Worm (Caenorhabditis elegans) whole organism, mixed stage, embryonic: ENCODE results near the gene mdt-4.

ENCODE experiments used
- M03D4.4 ChIP-seq: sonication (generic microtip); optimal IDR thresholded peaks from 2 replicates; lab custom pipeline; 2017; ENCODE audit warnings: mild to moderate bottlenecking, missing genetic modification characterization, missing compliant biosample characterization
- bed-3 ChIP-seq: fragments of 200-800 bp; sonication (Bioruptor generic); optimal IDR thresholded peaks from 3 replicates; lab custom pipeline; 2018; ENCODE audit warnings: mild to moderate bottlenecking, missing genetic modification characterization, moderate library complexity, missing compliant biosample characterization
- blmp-1 ChIP-seq: fragments of 150-350 bp; optimal IDR thresholded peaks from 2 replicates; lab custom pipeline; 2014; ENCODE audit warnings: missing biosample characterization, missing genetic modification characterization
- ceh-39 ChIP-seq: fragments of 150-350 bp; optimal IDR thresholded peaks from 2 replicates; lab custom pipeline; 2014; ENCODE audit warnings: missing biosample characterization, missing genetic modification characterization
- ceh-43 ChIP-seq: fragments of 200-800 bp; sonication (Bioruptor generic); optimal IDR thresholded peaks from 2 replicates; lab custom pipeline; 2018; ENCODE audit warnings: mild to moderate bottlenecking, missing genetic modification characterization, moderate library complexity, missing compliant biosample characterization
- ceh-83 ChIP-seq: fragments of 200-800 bp; sonication (Bioruptor generic); optimal IDR thresholded peaks from 2 replicates; lab custom pipeline; 2018; ENCODE audit warnings: mild to moderate bottlenecking, missing genetic modification characterization, missing compliant biosample characterization
- ces-1 ChIP-seq: fragments of 150-350 bp; optimal IDR thresholded peaks from 2 replicates; lab custom pipeline; 2014; ENCODE audit warnings: missing biosample characterization, missing genetic modification reagents, missing genetic modification characterization
- cnd-1 ChIP-seq: fragments of 200-800 bp; sonication (Bioruptor generic); optimal IDR thresholded peaks from 2 replicates; lab custom pipeline; 2018; ENCODE audit warnings: mild to moderate bottlenecking, missing genetic modification characterization, missing compliant biosample characterization
- elt-1 ChIP-seq: sonication (generic microtip); optimal IDR thresholded peaks from 2 replicates; lab custom pipeline; 2017; ENCODE audit warnings: missing genetic modification characterization, mild to moderate bottlenecking, missing compliant biosample characterization, antibody characterized with exemption, moderate library complexity, borderline replicate concordance; ENCODE audit not compliant: insufficient read depth
- elt-3 ChIP-seq: fragments of 150-350 bp; optimal IDR thresholded peaks from 2 replicates; lab custom pipeline; 2014; ENCODE audit warnings: missing biosample characterization, missing genetic modification characterization
- flh-1 ChIP-seq: fragments of 200-800 bp; sonication (Bioruptor generic); optimal IDR thresholded peaks from 2 replicates; lab custom pipeline; 2018; ENCODE audit warnings: mild to moderate bottlenecking, missing genetic modification characterization, moderate library complexity, missing compliant biosample characterization
- ham-2 ChIP-seq: fragments of 200-800 bp; sonication (Bioruptor generic); optimal IDR thresholded peaks from 2 replicates; lab custom pipeline; 2018; ENCODE audit warnings: mild to moderate bottlenecking, missing genetic modification characterization, missing compliant biosample characterization
- hlh-1 ChIP-seq: fragments of 150-350 bp; optimal IDR thresholded peaks from 2 replicates; lab custom pipeline; 2014; ENCODE audit warnings: missing biosample characterization, missing genetic modification reagents, missing genetic modification characterization
- lin-13 ChIP-seq: fragments of 150-350 bp; optimal IDR thresholded peaks from 2 replicates; lab custom pipeline; 2014; ENCODE audit warnings: missing biosample characterization, missing genetic modification characterization
- lin-32 ChIP-seq: fragments of 200-800 bp; sonication (Bioruptor generic); optimal IDR thresholded peaks from 2 replicates; lab custom pipeline; 2018; ENCODE audit warnings: mild to moderate bottlenecking, missing genetic modification characterization, missing compliant biosample characterization
- lsy-2 ChIP-seq: fragments of 150-350 bp; optimal IDR thresholded peaks from 2 replicates; lab custom pipeline; 2014; ENCODE audit warnings: missing biosample characterization, missing genetic modification characterization
- mab-5 ChIP-seq: fragments of 150-350 bp; optimal IDR thresholded peaks from 2 replicates; lab custom pipeline; 2014; ENCODE audit warnings: missing biosample characterization, missing genetic modification characterization
- mep-1 ChIP-seq: fragments of 150-350 bp; optimal IDR thresholded peaks from 2 replicates; lab custom pipeline; 2017; ENCODE audit warnings: missing biosample characterization, missing genetic modification reagents, missing genetic modification characterization, inconsistent platforms
- mls-2 ChIP-seq: sonication (generic microtip); optimal IDR thresholded peaks from 2 replicates; lab custom pipeline; 2016; ENCODE audit warnings: mild to moderate bottlenecking, missing genetic modification characterization, moderate library complexity, missing compliant biosample characterization
- nhr-12 ChIP-seq: fragments of 150-350 bp; optimal IDR thresholded peaks from 2 replicates; lab custom pipeline; 2014; ENCODE audit warnings: missing biosample characterization, missing genetic modification characterization
- nhr-2 ChIP-seq: fragments of 150-350 bp; optimal IDR thresholded peaks from 2 replicates; lab custom pipeline; 2014; ENCODE audit warnings: missing biosample characterization, missing genetic modification characterization
- nhr-237 ChIP-seq: fragments of 150-350 bp; optimal IDR thresholded peaks from 2 replicates; lab custom pipeline; 2014; ENCODE audit warnings: missing biosample characterization, missing genetic modification characterization
- nhr-28 ChIP-seq: fragments of 150-350 bp; optimal IDR thresholded peaks from 2 replicates; lab custom pipeline; 2014; ENCODE audit warnings: missing biosample characterization, missing genetic modification characterization
- pha-4 ChIP-seq: fragments of 150-350 bp; optimal IDR thresholded peaks from 2 replicates; lab custom pipeline; 2018; ENCODE audit warnings: missing biosample characterization, missing genetic modification reagents, missing genetic modification characterization
- sem-2 ChIP-seq: fragments of 200-800 bp; sonication (Bioruptor generic); optimal IDR thresholded peaks from 2 replicates; lab custom pipeline; 2018; ENCODE audit warnings: mild to moderate bottlenecking, missing genetic modification characterization, missing compliant biosample characterization
- snpc-4 ChIP-seq: fragments of 150-350 bp; optimal IDR thresholded peaks from 2 replicates; lab custom pipeline; 2014; ENCODE audit warnings: missing biosample characterization, missing genetic modification characterization
- sptf-1 ChIP-seq: sonication (generic microtip); optimal IDR thresholded peaks from 2 replicates; lab custom pipeline; 2017; ENCODE audit warnings: mild to moderate bottlenecking, missing genetic modification characterization, moderate library complexity, missing compliant biosample characterization
- tbx-8 ChIP-seq: fragments of 200-800 bp; sonication (Bioruptor generic); optimal IDR thresholded peaks from 2 replicates; lab custom pipeline; 2018; ENCODE audit warnings: mild to moderate bottlenecking, missing genetic modification characterization, moderate library complexity, missing compliant biosample characterization
- unc-120 ChIP-seq: sonication (generic microtip); optimal IDR thresholded peaks from 2 replicates; lab custom pipeline; 2017; ENCODE audit warnings: missing genetic modification characterization, missing compliant biosample characterization; ENCODE audit not compliant: poor library complexity, severe bottlenecking
- unc-39 ChIP-seq: fragments of 150-350 bp; optimal IDR thresholded peaks from 2 replicates; lab custom pipeline; 2014; ENCODE audit warnings: missing biosample characterization, missing genetic modification characterization
- zip-8 ChIP-seq: fragments of 150-350 bp; optimal IDR thresholded peaks from 2 replicates; lab custom pipeline; 2014; ENCODE audit warnings: missing biosample characterization, missing genetic modification characterization
- ztf-11 ChIP-seq: fragments of 150-350 bp; optimal IDR thresholded peaks from 2 replicates; lab custom pipeline; 2014; ENCODE audit warnings: missing biosample characterization, missing genetic modification characterization

The mdt-4 gene

DNA sequence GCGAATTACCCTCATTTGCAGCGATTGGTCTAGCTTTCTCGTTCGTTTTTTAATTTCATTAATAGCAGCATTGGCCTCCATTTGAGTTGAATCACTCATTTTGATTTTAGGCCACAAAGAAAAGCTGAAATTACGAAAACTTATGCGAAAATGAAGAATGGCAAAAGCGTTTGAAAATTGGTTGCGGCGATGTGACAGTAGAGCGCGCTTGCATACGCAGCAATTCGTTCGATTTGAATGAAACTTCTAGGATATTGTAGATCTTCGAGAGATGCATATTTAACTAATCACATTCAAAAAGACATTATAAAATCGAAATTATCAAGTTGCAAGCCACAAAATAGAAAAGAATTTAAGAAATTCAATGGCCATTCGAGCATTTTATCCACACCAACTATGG is 16.0 kb upstream of the mdt-4 start, which contains the start of gene ulp-2:
Gene ulp-2 (minus strand): TSS at position 158 of the 400 bp plus-strand sequence.
- TF ChIP-seq tbx-8 (GFP tag; lab: Kevin White, UChicago) (no peak), hlh-1 (tag; lab: Kevin White, UChicago) (peak; percentile 6)
- TF ChIP-seq, all 35 proteins: peak for 1

DNA sequence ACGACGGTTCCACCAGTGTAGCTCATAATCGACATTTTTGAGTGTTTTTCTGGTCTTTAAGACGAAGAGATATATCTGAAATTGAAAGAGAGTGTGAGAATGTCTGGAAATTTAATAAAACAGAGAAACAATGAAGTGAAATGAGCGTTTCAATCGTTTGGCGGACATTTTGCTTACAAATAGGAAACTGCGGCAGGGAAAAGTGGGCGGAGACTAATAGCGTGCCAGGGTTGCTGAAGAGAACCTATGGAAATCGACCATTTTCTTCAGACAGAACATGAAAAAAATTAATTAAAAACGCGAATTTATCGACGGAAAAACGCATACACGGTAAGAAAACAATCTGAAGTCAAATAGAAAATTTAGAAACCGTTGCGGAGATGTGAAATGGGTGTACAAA is 11.6 kb upstream of the mdt-4 start, which contains the start of gene pbs-3:
Gene pbs-3 (minus strand): TSS at position 75 of the 400 bp plus-strand sequence.
- TF ChIP-seq ceh-83 (GFP tag; lab: Kevin White, UChicago) (no peak), ham-2 (no peak), hlh-1 (tag; lab: Kevin White, UChicago) (peak; percentile 26), ceh-39 (no peak), bed-3 (GFP tag; lab: Kevin White, UChicago) (no peak), elt-1 (tag; lab: Kevin White, UChicago) (no peak), ceh-43 (GFP tag; lab: Kevin White, UChicago) (no peak), ztf-11 (no peak), M03D4.4 (tag; lab: Kevin White, UChicago) (no peak), sem-2 (GFP tag; lab: Kevin White, UChicago) (no peak), cnd-1 (tag; lab: Kevin White, UChicago) (no peak), blmp-1 (tag; lab: Kevin White, UChicago) (no peak), sptf-1 (tag; lab: Kevin White, UChicago) (peak; percentile 27), pha-4 (tag; lab: Kevin White, UChicago) (peak; percentile 19), tbx-8 (GFP tag; lab: Kevin White, UChicago) (no peak), unc-120 (tag; lab: Kevin White, UChicago) (no peak), nhr-2 (tag; lab: Kevin White, UChicago) (no peak), flh-1 (GFP tag; lab: Kevin White, UChicago) (no peak), unc-39 (no peak), mep-1 (tag; lab: Kevin White, UChicago) (peak; percentile 82), mls-2 (tag; lab: Kevin White, UChicago) (no peak), nhr-12 (tag; lab: Kevin White, UChicago) (no peak), mab-5 (no peak), nhr-237 (tag; lab: Kevin White, UChicago) (peak; percentile 72), elt-3 (tag; lab: Kevin White, UChicago) (no peak), lsy-2 (tag; lab: Kevin White, UChicago) (peak; percentile 62), ces-1 (GFP tag; lab: Kevin White, UChicago) (no peak), nhr-28 (tag; lab: Kevin White, UChicago) (no peak), lin-13 (tag; lab: Kevin White, UChicago) (peak; percentile 24), snpc-4 (no peak), zip-8 (tag; lab: Kevin White, UChicago) (no peak)

- TF ChIP-seq mls-2 (tag; lab: Kevin White, UChicago) (no peak), blmp-1 (tag; lab: Kevin White, UChicago) (no peak), flh-1 (GFP tag; lab: Kevin White, UChicago) (no peak), unc-39 (no peak), ztf-11 (no peak), pha-4 (tag; lab: Kevin White, UChicago) (no peak), nhr-12 (tag; lab: Kevin White, UChicago) (no peak), cnd-1 (tag; lab: Kevin White, UChicago) (no peak)
These were observed 10.6 kb upstream of the mdt-4 start for ce11 chrII:4954099-4954959.

DNA sequence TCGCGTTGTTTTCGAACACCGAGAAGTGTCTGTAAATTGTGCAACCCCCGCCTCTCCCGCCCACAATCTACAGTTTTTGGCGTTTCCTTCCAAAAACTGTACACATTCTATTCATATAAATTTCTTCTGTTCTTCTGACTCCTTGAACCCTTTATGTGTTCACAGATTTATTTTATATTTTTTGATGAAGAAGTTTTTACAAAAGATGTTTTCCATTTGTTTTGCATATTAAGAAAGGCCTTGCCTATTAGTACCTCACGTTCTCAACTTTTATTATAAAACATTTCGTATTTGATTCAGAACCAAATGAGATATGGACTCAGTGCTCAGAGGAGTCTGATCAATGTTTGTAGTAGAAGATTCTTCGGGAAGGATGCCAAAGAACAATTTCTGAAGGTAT is 9.5 kb upstream of the mdt-4 start, which contains the start of gene ndx-3:
Gene ndx-3 (plus strand): TSS at position 301 of the 400 bp plus-strand sequence.
- TF ChIP-seq sem-2 (GFP tag; lab: Kevin White, UChicago) (no peak), snpc-4 (no peak), lin-32 (no peak), cnd-1 (tag; lab: Kevin White, UChicago) (no peak), lin-13 (tag; lab: Kevin White, UChicago) (no peak)
